Fruit fly (Drosophila melanogaster) whole organism, embryonic: Measurements from ENCODE around the gene CG12448.

ENCODE experiments used
- ATbp ChIP-seq: fragments of 200-800 bp; sonication (Bioruptor generic); optimal IDR thresholded peaks from 2 replicates; lab custom pipeline; 2017; ENCODE audit warnings: missing biosample characterization, mild to moderate bottlenecking, missing genetic modification characterization, missing genetic modification reagents
- Ada2b ChIP-seq: fragments of 200-800 bp; sonication (Bioruptor generic); IDR thresholded peaks from 2 replicates; pipeline ENCODE4 v1.3.6; 2022; ENCODE audit warnings: missing biosample characterization, missing genetic modification characterization
- Bgb ChIP-seq: fragments of 200-800 bp; sonication (Bioruptor generic); IDR thresholded peaks from 2 replicates; pipeline ENCODE4 v1.3.6; 2022; ENCODE audit warnings: missing biosample characterization, missing genetic modification characterization; ENCODE audit not compliant: partially characterized antibody
- C15 ChIP-seq: fragments of 200-800 bp; sonication (Bioruptor generic); IDR thresholded peaks from 3 replicates; pipeline ENCODE4 v1.3.6; 2022; ENCODE audit warnings: missing biosample characterization, missing genetic modification characterization
- CG10543 ChIP-seq: fragments of 200-800 bp; sonication (Bioruptor generic); optimal IDR thresholded peaks from 3 replicates; lab custom pipeline; 2017; ENCODE audit warnings: missing biosample characterization, mild to moderate bottlenecking, missing genetic modification characterization, moderate library complexity
- CG11696 ChIP-seq: fragments of 200-800 bp; sonication (Bioruptor generic); IDR thresholded peaks from 2 replicates; pipeline ENCODE4 v1.3.6; 2022; ENCODE audit warnings: missing biosample characterization, missing genetic modification characterization
- CG12219 ChIP-seq: fragments of 200-800 bp; sonication (Bioruptor generic); optimal IDR thresholded peaks from 3 replicates; lab custom pipeline; 2018; ENCODE audit warnings: missing biosample characterization, mild to moderate bottlenecking, missing genetic modification characterization
- CG12236 ChIP-seq: fragments of 200-800 bp; sonication (Bioruptor generic); optimal IDR thresholded peaks from 2 replicates; lab custom pipeline; 2016; ENCODE audit warnings: missing biosample characterization, missing genetic modification characterization
- CG1233 ChIP-seq: fragments of 200-800 bp; sonication (Bioruptor generic); optimal IDR thresholded peaks from 4 replicates; lab custom pipeline; 2018; ENCODE audit warnings: missing biosample characterization, mild to moderate bottlenecking, missing genetic modification characterization
- CG13775 ChIP-seq: fragments of 200-800 bp; sonication (Bioruptor generic); optimal IDR thresholded peaks from 3 replicates; lab custom pipeline; 2017; ENCODE audit warnings: missing biosample characterization, mild to moderate bottlenecking, missing genetic modification characterization
- CG14441 ChIP-seq: fragments of 200-800 bp; sonication (Bioruptor generic); IDR thresholded peaks from 2 replicates; pipeline ENCODE4 v1.3.6; 2022; ENCODE audit warnings: missing biosample characterization, missing genetic modification characterization
- CG1647 ChIP-seq: fragments of 200-800 bp; sonication (Bioruptor generic); optimal IDR thresholded peaks from 3 replicates; lab custom pipeline; 2016; ENCODE audit warnings: missing biosample characterization, missing genetic modification characterization
- CG18011 ChIP-seq: fragments of 200-800 bp; sonication (Bioruptor generic); optimal IDR thresholded peaks from 2 replicates; lab custom pipeline; 2017; ENCODE audit warnings: missing biosample characterization, missing genetic modification characterization, mild to moderate bottlenecking, moderate library complexity, missing genotype
- CG2120 ChIP-seq: fragments of 200-800 bp; sonication (Bioruptor generic); optimal IDR thresholded peaks from 3 replicates; lab custom pipeline; 2016; ENCODE audit warnings: missing biosample characterization, missing genetic modification characterization
- CG30431 ChIP-seq: fragments of 200-800 bp; sonication (Bioruptor generic); optimal IDR thresholded peaks from 2 replicates; lab custom pipeline; 2017; ENCODE audit warnings: missing biosample characterization, missing genetic modification characterization
- CG32532 ChIP-seq: fragments of 200-800 bp; sonication (Bioruptor generic); IDR thresholded peaks from 2 replicates; pipeline ENCODE4 v1.3.6; 2022; ENCODE audit warnings: missing biosample characterization, missing genetic modification characterization
- CG34422 ChIP-seq: fragments of 200-800 bp; sonication (Bioruptor generic); IDR thresholded peaks from 3 replicates; pipeline ENCODE4 v1.3.6; 2022; ENCODE audit warnings: missing biosample characterization, missing genetic modification characterization
- CG4730 ChIP-seq: fragments of 200-800 bp; sonication (Bioruptor generic); IDR thresholded peaks from 2 replicates; pipeline ENCODE4 v1.3.6; 2022; ENCODE audit warnings: missing biosample characterization, missing genetic modification characterization
- CG4820 ChIP-seq: fragments of 200-800 bp; sonication (Bioruptor generic); optimal IDR thresholded peaks from 3 replicates; lab custom pipeline; 2016; ENCODE audit warnings: missing biosample characterization, missing genetic modification characterization
- CG5953 ChIP-seq: fragments of 200-800 bp; sonication (Bioruptor generic); IDR thresholded peaks from 2 replicates; pipeline ENCODE4 v1.3.6; 2022; ENCODE audit warnings: missing biosample characterization, missing genetic modification characterization
- CG6791 ChIP-seq: fragments of 200-800 bp; sonication (Bioruptor generic); IDR thresholded peaks from 3 replicates; pipeline ENCODE4 v1.3.6; 2022; ENCODE audit warnings: missing biosample characterization, missing genetic modification characterization; ENCODE audit not compliant: partially characterized antibody
- CG8924 ChIP-seq: fragments of 200-800 bp; optimal IDR thresholded peaks from 3 replicates; lab custom pipeline; 2019; ENCODE audit warnings: missing biosample characterization, mild to moderate bottlenecking, missing genetic modification characterization, moderate library complexity
- Dad ChIP-seq: fragments of 200-800 bp; sonication (Bioruptor generic); optimal IDR thresholded peaks from 3 replicates; lab custom pipeline; 2016; ENCODE audit warnings: missing biosample characterization, missing genetic modification characterization
- Dll ChIP-seq: fragments of 200-800 bp; sonication (Bioruptor generic); IDR thresholded peaks from 4 replicates; pipeline ENCODE4 v1.3.6; 2022; ENCODE audit warnings: missing biosample characterization, missing genetic modification characterization; ENCODE audit not compliant: partially characterized antibody
- Doc3 ChIP-seq: fragments of 200-800 bp; sonication (Bioruptor generic); IDR thresholded peaks from 3 replicates; pipeline ENCODE4 v1.3.6; 2022; ENCODE audit warnings: missing biosample characterization, missing genetic modification characterization; ENCODE audit not compliant: partially characterized antibody
- E2f2 ChIP-seq: fragments of 200-800 bp; sonication (Bioruptor generic); IDR thresholded peaks from 2 replicates; pipeline ENCODE4 v1.3.6; 2022; ENCODE audit warnings: missing biosample characterization, missing genetic modification characterization
- HLH3B ChIP-seq: fragments of 200-800 bp; sonication (Bioruptor generic); IDR thresholded peaks from 2 replicates; pipeline ENCODE4 v1.3.6; 2022; ENCODE audit warnings: missing biosample characterization, missing genetic modification characterization
- HLH4C ChIP-seq: fragments of 200-800 bp; sonication (Bioruptor generic); IDR thresholded peaks from 3 replicates; pipeline ENCODE4 v1.3.6; 2022; ENCODE audit warnings: missing biosample characterization, missing genetic modification characterization; ENCODE audit not compliant: partially characterized antibody
- Hr78 ChIP-seq, 2 experiments: fragments of 200-800 bp in 1 of 2; fragments of >200 bp in 1 of 2; sonication (Bioruptor generic) in 1 of 2; optimal IDR thresholded peaks; 2 replicates each; lab custom pipeline; 2017 to 2019; ENCODE audit warnings: missing biosample characterization in 2 of 2, missing genetic modification characterization in 2 of 2, mild to moderate bottlenecking in 1 of 2, moderate library complexity in 1 of 2
- MBD-R2 ChIP-seq: fragments of 200-800 bp; sonication (Bioruptor generic); IDR thresholded peaks from 2 replicates; pipeline ENCODE4 v1.3.6; 2022; ENCODE audit warnings: missing biosample characterization, missing genetic modification characterization
- Optix ChIP-seq: fragments of 200-800 bp; sonication (Bioruptor generic); IDR thresholded peaks from 3 replicates; pipeline ENCODE4 v1.3.6; 2022; ENCODE audit warnings: missing biosample characterization, missing genetic modification characterization
- abd-A ChIP-seq: fragments of 200-800 bp; sonication (Bioruptor generic); optimal IDR thresholded peaks from 3 replicates; lab custom pipeline; 2019; ENCODE audit warnings: missing biosample characterization, mild to moderate bottlenecking, missing genetic modification characterization, moderate library complexity
- bbx ChIP-seq: fragments of 200-800 bp; sonication (Bioruptor generic); IDR thresholded peaks from 2 replicates; pipeline ENCODE4 v1.3.6; 2022; ENCODE audit warnings: missing biosample characterization, missing genetic modification characterization; ENCODE audit not compliant: partially characterized antibody
- cas ChIP-seq: fragments of 200-800 bp; sonication (Bioruptor generic); IDR thresholded peaks from 2 replicates; pipeline ENCODE4 v1.3.6; 2022; ENCODE audit warnings: missing biosample characterization, missing genetic modification characterization
- chinmo ChIP-seq: fragments of 200-800 bp; sonication (Bioruptor generic); IDR thresholded peaks from 4 replicates; pipeline ENCODE4 v1.3.6; 2022; ENCODE audit warnings: missing biosample characterization, missing genetic modification characterization; ENCODE audit not compliant: partially characterized antibody
- crol ChIP-seq: fragments of 200-800 bp; sonication (Bioruptor generic); IDR thresholded peaks from 2 replicates; pipeline ENCODE4 v1.3.6; 2022; ENCODE audit warnings: missing biosample characterization, missing genetic modification characterization
- dpn ChIP-seq, 2 experiments: fragments of 200-800 bp; sonication (Bioruptor generic); optimal IDR thresholded peaks; 3 replicates each; lab custom pipeline; 2016; ENCODE audit warnings: missing biosample characterization in 2 of 2, missing genetic modification characterization in 2 of 2
- ftz-f1 ChIP-seq: fragments of 200-800 bp; sonication (Bioruptor generic); optimal IDR thresholded peaks from 2 replicates; lab custom pipeline; 2016; ENCODE audit warnings: missing biosample characterization, missing genetic modification characterization
- nerfin-2 ChIP-seq: fragments of 200-800 bp; sonication (Bioruptor generic); IDR thresholded peaks from 2 replicates; pipeline ENCODE4 v1.3.6; 2022; ENCODE audit warnings: missing biosample characterization, missing genetic modification characterization; ENCODE audit not compliant: partially characterized antibody
- nom ChIP-seq: fragments of 200-800 bp; sonication (Bioruptor generic); optimal IDR thresholded peaks from 2 replicates; lab custom pipeline; 2017; ENCODE audit warnings: missing biosample characterization, missing genetic modification characterization, mild to moderate bottlenecking, moderate library complexity, missing genetic modification reagents
- pros ChIP-seq: fragments of 200-800 bp; sonication (Bioruptor generic); optimal IDR thresholded peaks from 3 replicates; lab custom pipeline; 2019; ENCODE audit warnings: missing biosample characterization, mild to moderate bottlenecking, missing genetic modification characterization, moderate library complexity
- scrt ChIP-seq: fragments of 200-800 bp; sonication (Bioruptor generic); optimal IDR thresholded peaks from 2 replicates; lab custom pipeline; 2018; ENCODE audit warnings: missing biosample characterization, mild to moderate bottlenecking, missing genetic modification characterization, moderate library complexity
- sqz ChIP-seq: fragments of 200-800 bp; sonication (Bioruptor generic); optimal IDR thresholded peaks from 3 replicates; lab custom pipeline; 2018; ENCODE audit warnings: missing biosample characterization, mild to moderate bottlenecking, missing genetic modification characterization
- sr ChIP-seq: fragments of 200-800 bp; sonication (Bioruptor generic); IDR thresholded peaks from 3 replicates; pipeline ENCODE4 v1.3.6; 2022; ENCODE audit warnings: missing biosample characterization, missing genetic modification characterization
- usp ChIP-seq: fragments of >200 bp; optimal IDR thresholded peaks from 2 replicates; lab custom pipeline; 2017; ENCODE audit warnings: missing biosample characterization, missing genetic modification characterization
- yki ChIP-seq: fragments of >200 bp; optimal IDR thresholded peaks from 3 replicates; lab custom pipeline; 2018
- z ChIP-seq: fragments of 200-800 bp; sonication (Bioruptor generic); IDR thresholded peaks from 3 replicates; pipeline ENCODE4 v1.3.6; 2022; ENCODE audit warnings: missing biosample characterization, missing genetic modification characterization
- zen ChIP-seq: fragments of 200-800 bp; sonication (Bioruptor generic); optimal IDR thresholded peaks from 3 replicates; lab custom pipeline; 2018; ENCODE audit warnings: missing biosample characterization, mild to moderate bottlenecking, missing genetic modification characterization, moderate library complexity
- zen2 ChIP-seq: fragments of 200-800 bp; sonication (Bioruptor generic); IDR thresholded peaks from 3 replicates; pipeline ENCODE4 v1.3.6; 2022; ENCODE audit warnings: missing biosample characterization, missing genetic modification characterization; ENCODE audit not compliant: partially characterized antibody
- zfh2 ChIP-seq: fragments of 200-800 bp; sonication (Bioruptor generic); optimal IDR thresholded peaks from 2 replicates; lab custom pipeline; 2016; ENCODE audit warnings: missing biosample characterization, missing genetic modification characterization

Gene CG12448

DNA sequence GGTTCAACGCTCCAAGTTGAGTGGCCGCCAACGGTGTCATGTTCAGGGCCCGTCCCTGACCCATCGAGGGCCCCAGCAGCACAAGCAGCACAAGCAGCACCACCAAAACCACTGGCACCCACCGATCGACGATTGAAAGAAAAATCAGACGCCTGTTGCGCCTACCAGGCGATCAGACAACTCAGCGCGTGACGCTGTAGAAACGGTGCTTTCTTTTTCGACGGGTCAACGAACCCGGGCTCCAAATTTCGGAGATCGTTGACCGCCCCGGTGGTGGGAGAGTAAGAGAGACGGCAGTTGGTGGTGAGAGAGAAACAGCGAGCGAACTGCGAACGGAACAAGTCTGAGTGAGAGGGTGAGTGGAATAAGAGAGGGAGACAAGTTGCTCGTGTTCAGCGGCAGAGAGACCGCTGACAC is 29.6 kb upstream of the CG12448 start (continued):
- TF ChIP-seq dpn (GFP tag; optimal IDR thresholded peaks at IDR 0.05; lab: Kevin White, UChicago) (no peak), CG12219 (GFP tag; lab: Kevin White, UChicago) (no peak), CG8924 (tag; lab: Kevin White, UChicago) (no peak), cas (GFP tag; lab: Robert Waterston, UW) (no peak), Dad (GFP tag; lab: Kevin White, UChicago) (no peak), bbx (GFP tag; lab: Robert Waterston, UW) (peak; percentile 73), HLH4C (0 out of 3 replicates have a peak, but pooled peaks have one; percentile 5), Bgb (GFP tag; lab: Robert Waterston, UW) (peak; percentile 68; the same call in 1 of the 2 replicates), CG4730 (no peak), CG11696 (GFP tag; lab: Robert Waterston, UW) (no peak), chinmo (GFP tag; lab: Robert Waterston, UW) (peak; percentile 100), C15 (no peak), CG4820 (no peak), CG1233 (GFP tag; lab: Kevin White, UChicago) (no peak), CG5953 (no peak), CG18011 (GFP tag; lab: Kevin White, UChicago) (no peak), CG30431 (no peak), Ada2b (GFP tag; lab: Robert Waterston, UW) (no peak), HLH3B (GFP tag; lab: Robert Waterston, UW) (no peak), CG6791 (GFP tag; lab: Robert Waterston, UW) (0 out of 3 replicates have a peak, but pooled peaks have one; percentile 42), nom (GFP tag; lab: Kevin White, UChicago) (peak; percentile 3), CG1647 (GFP tag; lab: Kevin White, UChicago) (no peak), zfh2 (GFP tag; lab: Kevin White, UChicago) (no peak), MBD-R2 (GFP tag; lab: Robert Waterston, UW) (no peak), sqz (no peak), CG32532 (no peak), CG10543 (GFP tag; lab: Kevin White, UChicago) (peak; percentile 79), Optix (GFP tag; lab: Robert Waterston, UW) (no peak), CG13775 (GFP tag; lab: Kevin White, UChicago) (no peak), CG14441 (GFP tag; lab: Robert Waterston, UW) (no peak), E2f2 (GFP tag; lab: Robert Waterston, UW) (no peak), ATbp (GFP tag; lab: Kevin White, UChicago) (no peak), CG12236 (GFP tag; lab: Kevin White, UChicago) (no peak), scrt (GFP tag; lab: Kevin White, UChicago) (no peak), pros (GFP tag; lab: Kevin White, UChicago) (peak; percentile 5), crol (GFP tag; lab: Robert Waterston, UW) (peak; percentile 91), CG34422 (GFP tag; lab: Robert Waterston, UW) (no peak), ftz-f1 (GFP tag; lab: Kevin White, UChicago) (peak; percentile 100), Hr78 (GFP tag; optimal IDR thresholded peaks at IDR 0.05; lab: Kevin White, UChicago) (peak in 1 of 2 experiments; percentile 99), Dll (GFP tag; lab: Robert Waterston, UW) (peak; percentile 32; the same call in 1 of the 4 replicates), CG2120 (GFP tag; lab: Kevin White, UChicago) (no peak), zen (tag; lab: Kevin White, UChicago) (no peak), z (GFP tag; lab: Robert Waterston, UW) (peak; percentile 85; the same call in 2 of the 3 replicates), yki (lab: Kevin White, UChicago) (peak; percentile 81), abd-A (tag; lab: Kevin White, UChicago) (peak; percentile 80), sr (peak; percentile 49; the same call in 1 of the 3 replicates), nerfin-2 (GFP tag; lab: Robert Waterston, UW) (peak; percentile 8; the same call in 1 of the 2 replicates), Doc3 (GFP tag; lab: Robert Waterston, UW) (0 out of 3 replicates have a peak, but pooled peaks have one; percentile 12), zen2 (GFP tag; lab: Robert Waterston, UW) (peak; percentile 57; the same call in 1 of the 3 replicates), usp (GFP tag; lab: Kevin White, UChicago) (peak; percentile 28)
